Fruit fly (Drosophila melanogaster) whole organism, embryonic: ENCODE results near the gene CG14982.
A peak's percentile ranks its signal among the peaks of the same experiment; 100 is the strongest.

Source experiments
- Adf1 ChIP-seq: fragments of 200-800 bp; sonication (Bioruptor generic); IDR thresholded peaks from 2 replicates; pipeline ENCODE4 v1.3.6; 2022; ENCODE audit warnings: missing biosample characterization, missing genetic modification characterization
- BEAF-32 ChIP-seq: fragments of 200-800 bp; sonication (Bioruptor generic); optimal IDR thresholded peaks from 3 replicates; lab custom pipeline; 2017; ENCODE audit warnings: missing biosample characterization, missing genetic modification characterization, mild to moderate bottlenecking, moderate library complexity, missing genetic modification reagents
- Bteb2 ChIP-seq: fragments of 200-800 bp; sonication (Bioruptor generic); optimal IDR thresholded peaks from 2 replicates; lab custom pipeline; 2016; ENCODE audit warnings: missing biosample characterization, missing genetic modification characterization
- CG10274 ChIP-seq: fragments of 200-800 bp; sonication (Bioruptor generic); optimal IDR thresholded peaks from 3 replicates; lab custom pipeline; 2017; ENCODE audit warnings: missing biosample characterization, mild to moderate bottlenecking, missing genetic modification characterization
- CG10462 ChIP-seq: fragments of 200-800 bp; sonication (Bioruptor generic); optimal IDR thresholded peaks from 2 replicates; lab custom pipeline; 2016; ENCODE audit warnings: missing biosample characterization, missing genetic modification characterization
- CG11398 ChIP-seq: fragments of 200-800 bp; sonication (Bioruptor generic); optimal IDR thresholded peaks from 2 replicates; lab custom pipeline; 2016; ENCODE audit warnings: missing biosample characterization, missing genetic modification characterization
- CG12219 ChIP-seq: fragments of 200-800 bp; sonication (Bioruptor generic); optimal IDR thresholded peaks from 3 replicates; lab custom pipeline; 2018; ENCODE audit warnings: missing biosample characterization, mild to moderate bottlenecking, missing genetic modification characterization
- CG14667 ChIP-seq: fragments of 200-800 bp; sonication (Bioruptor generic); IDR thresholded peaks from 2 replicates; pipeline ENCODE4 v1.3.6; 2022; ENCODE audit warnings: missing biosample characterization, missing genetic modification characterization
- CG15479 ChIP-seq: fragments of 200-800 bp; sonication (Bioruptor generic); optimal IDR thresholded peaks from 3 replicates; lab custom pipeline; 2019; ENCODE audit warnings: missing biosample characterization, mild to moderate bottlenecking, missing genetic modification characterization, moderate library complexity
- CG17568 ChIP-seq: fragments of 200-800 bp; sonication (Bioruptor generic); optimal IDR thresholded peaks from 2 replicates; lab custom pipeline; 2018; ENCODE audit warnings: missing biosample characterization, mild to moderate bottlenecking, missing genetic modification characterization, moderate library complexity
- CG18476 ChIP-seq: fragments of 200-800 bp; sonication (Bioruptor generic); optimal IDR thresholded peaks from 2 replicates; lab custom pipeline; 2016; ENCODE audit warnings: missing biosample characterization, mild to moderate bottlenecking, missing genetic modification characterization
- CG18599 ChIP-seq: fragments of 200-800 bp; sonication (Bioruptor generic); optimal IDR thresholded peaks from 3 replicates; lab custom pipeline; 2017; ENCODE audit warnings: missing biosample characterization, missing genetic modification characterization, mild to moderate bottlenecking, moderate library complexity, missing genetic modification reagents
- CG18619 ChIP-seq: fragments of 200-800 bp; sonication (Bioruptor generic); optimal IDR thresholded peaks from 3 replicates; lab custom pipeline; 2017; ENCODE audit warnings: missing biosample characterization, mild to moderate bottlenecking, missing genetic modification characterization
- CG2678 ChIP-seq: fragments of 200-800 bp; sonication (Bioruptor generic); optimal IDR thresholded peaks from 3 replicates; lab custom pipeline; 2019; ENCODE audit warnings: missing biosample characterization, mild to moderate bottlenecking, missing genetic modification characterization, moderate library complexity
- CG2889 ChIP-seq: fragments of 200-800 bp; sonication (Bioruptor generic); IDR thresholded peaks from 3 replicates; pipeline ENCODE4 v1.3.6; 2022; ENCODE audit warnings: missing biosample characterization, missing genetic modification characterization
- CG32767 ChIP-seq: fragments of 200-800 bp; sonication (Bioruptor generic); IDR thresholded peaks from 2 replicates; pipeline ENCODE4 v1.3.6; 2022; ENCODE audit warnings: missing biosample characterization, missing genetic modification characterization
- CG4360 ChIP-seq: fragments of 200-800 bp; sonication (Bioruptor generic); IDR thresholded peaks from 2 replicates; pipeline ENCODE4 v1.3.6; 2022; ENCODE audit warnings: missing biosample characterization, missing genetic modification characterization
- CG7372 ChIP-seq: fragments of 200-800 bp; sonication (Bioruptor generic); IDR thresholded peaks from 2 replicates; pipeline ENCODE4 v1.3.6; 2022; ENCODE audit warnings: missing biosample characterization, missing genetic modification characterization
- CTCF ChIP-seq: fragments of 200-800 bp; sonication (Bioruptor generic); optimal IDR thresholded peaks from 2 replicates; lab custom pipeline; 2017; ENCODE audit warnings: missing biosample characterization, mild to moderate bottlenecking, missing genetic modification characterization, moderate library complexity
- D19A ChIP-seq: fragments of 200-800 bp; optimal IDR thresholded peaks from 3 replicates; lab custom pipeline; 2019; ENCODE audit warnings: missing biosample characterization, mild to moderate bottlenecking, missing genetic modification characterization, moderate library complexity
- Dip2 ChIP-seq: fragments of 200-800 bp; sonication (Bioruptor generic); IDR thresholded peaks from 2 replicates; pipeline ENCODE4 v1.3.6; 2022; ENCODE audit warnings: missing biosample characterization, missing genetic modification characterization
- Drgx ChIP-seq: fragments of 200-800 bp; sonication (Bioruptor generic); IDR thresholded peaks from 2 replicates; pipeline ENCODE4 v1.3.6; 2022; ENCODE audit warnings: missing biosample characterization, missing genetic modification characterization
- Ets97D ChIP-seq: fragments of 200-800 bp; sonication (Bioruptor generic); optimal IDR thresholded peaks from 3 replicates; lab custom pipeline; 2016; ENCODE audit warnings: missing biosample characterization, missing genetic modification characterization
- Gsc ChIP-seq: fragments of 200-800 bp; sonication (Bioruptor generic); IDR thresholded peaks from 2 replicates; pipeline ENCODE4 v1.3.6; 2022; ENCODE audit warnings: missing biosample characterization, missing genetic modification characterization
- HHEX ChIP-seq: fragments of 200-800 bp; sonication (Bioruptor generic); optimal IDR thresholded peaks from 3 replicates; lab custom pipeline; 2017; ENCODE audit warnings: missing biosample characterization, mild to moderate bottlenecking, missing genetic modification characterization, missing genetic modification reagents
- Hmx ChIP-seq: fragments of 200-800 bp; sonication (Bioruptor generic); optimal IDR thresholded peaks from 2 replicates; lab custom pipeline; 2016; ENCODE audit warnings: missing biosample characterization, missing genetic modification characterization
- Hr3 ChIP-seq: fragments of 200-800 bp; sonication (Bioruptor generic); optimal IDR thresholded peaks from 3 replicates; lab custom pipeline; 2016; ENCODE audit warnings: missing biosample characterization, missing genetic modification characterization
- Med ChIP-seq: fragments of 200-800 bp; sonication (Bioruptor generic); peaks from one replicate; lab custom pipeline; 2016; ENCODE audit warnings: missing biosample characterization, missing genetic modification characterization, mild to moderate bottlenecking, inconsistent platforms, moderate library complexity
- Nf-YA ChIP-seq: fragments of 200-800 bp; sonication (Bioruptor generic); IDR thresholded peaks from 2 replicates; pipeline ENCODE4 v1.3.6; 2022; ENCODE audit warnings: missing biosample characterization, missing genetic modification characterization
- Opbp ChIP-seq: fragments of 200-800 bp; sonication (Bioruptor generic); IDR thresholded peaks from 3 replicates; pipeline ENCODE4 v1.3.6; 2022; ENCODE audit warnings: missing biosample characterization, missing genetic modification characterization; ENCODE audit not compliant: partially characterized antibody
- PHDP ChIP-seq: fragments of 200-800 bp; sonication (Bioruptor generic); optimal IDR thresholded peaks from 3 replicates; lab custom pipeline; 2018; ENCODE audit warnings: missing biosample characterization, mild to moderate bottlenecking, missing genetic modification characterization, moderate library complexity
- Side ChIP-seq: fragments of 200-800 bp; sonication (Bioruptor generic); optimal IDR thresholded peaks from 2 replicates; lab custom pipeline; 2016; ENCODE audit warnings: missing biosample characterization, missing genetic modification characterization
- Spps ChIP-seq: fragments of 200-800 bp; sonication (Bioruptor generic); optimal IDR thresholded peaks from 2 replicates; lab custom pipeline; 2018; ENCODE audit warnings: missing biosample characterization, mild to moderate bottlenecking, missing genetic modification characterization
- Tbp ChIP-seq: fragments of >200 bp; optimal IDR thresholded peaks from 2 replicates; lab custom pipeline; 2018; ENCODE audit warnings: missing biosample characterization, missing genetic modification characterization
- aop ChIP-seq: fragments of 200-800 bp; sonication (Bioruptor generic); IDR thresholded peaks from 2 replicates; pipeline ENCODE4 v1.3.6; 2022; ENCODE audit warnings: missing biosample characterization, missing genetic modification characterization
- ash1 ChIP-seq: fragments of 200-800 bp; sonication (Bioruptor generic); optimal IDR thresholded peaks from 2 replicates; lab custom pipeline; 2018; ENCODE audit warnings: missing biosample characterization, mild to moderate bottlenecking, missing genetic modification characterization
- bowl ChIP-seq: fragments of 200-800 bp; sonication (Bioruptor generic); IDR thresholded peaks from 2 replicates; pipeline ENCODE4 v1.3.6; 2022; ENCODE audit warnings: missing biosample characterization, missing genetic modification characterization
- br ChIP-seq: fragments of >200 bp; optimal IDR thresholded peaks from 2 replicates; lab custom pipeline; 2017
- ems ChIP-seq: fragments of 200-800 bp; sonication (Bioruptor generic); optimal IDR thresholded peaks from 3 replicates; lab custom pipeline; 2016; ENCODE audit warnings: missing biosample characterization, missing genetic modification characterization
- ftz-f1 ChIP-seq: fragments of 200-800 bp; sonication (Bioruptor generic); optimal IDR thresholded peaks from 2 replicates; lab custom pipeline; 2016; ENCODE audit warnings: missing biosample characterization, missing genetic modification characterization
- ken ChIP-seq: fragments of 200-800 bp; sonication (Bioruptor generic); IDR thresholded peaks from 3 replicates; pipeline ENCODE4 v1.3.6; 2022; ENCODE audit warnings: missing biosample characterization, missing genetic modification characterization
- luna ChIP-seq: fragments of 200-800 bp; sonication (Bioruptor generic); optimal IDR thresholded peaks from 2 replicates; lab custom pipeline; 2016; ENCODE audit warnings: missing biosample characterization, missing genetic modification characterization
- psq ChIP-seq: fragments of 200-800 bp; sonication (Bioruptor generic); optimal IDR thresholded peaks from 2 replicates; lab custom pipeline; 2017; ENCODE audit warnings: missing biosample characterization, missing genetic modification characterization
- pum ChIP-seq: fragments of 200-800 bp; sonication (Bioruptor generic); optimal IDR thresholded peaks from 2 replicates; lab custom pipeline; 2016; ENCODE audit warnings: missing biosample characterization, missing genetic modification characterization
- salm ChIP-seq: fragments of 200-800 bp; sonication (Bioruptor generic); optimal IDR thresholded peaks from 2 replicates; lab custom pipeline; 2018; ENCODE audit warnings: missing biosample characterization, mild to moderate bottlenecking, missing genetic modification characterization
- sd ChIP-seq: fragments of 200-800 bp; sonication (Bioruptor generic); optimal IDR thresholded peaks from 3 replicates; lab custom pipeline; 2018; ENCODE audit warnings: missing biosample characterization, mild to moderate bottlenecking, missing genetic modification characterization, moderate library complexity
- shn ChIP-seq: fragments of 200-800 bp; sonication (Bioruptor generic); optimal IDR thresholded peaks from 3 replicates; lab custom pipeline; 2016; ENCODE audit warnings: missing biosample characterization, missing genetic modification characterization
- sna ChIP-seq: fragments of 200-800 bp; sonication (Bioruptor generic); IDR thresholded peaks from 2 replicates; pipeline ENCODE4 v1.3.6; 2022; ENCODE audit warnings: missing biosample characterization, missing genetic modification characterization; ENCODE audit not compliant: partially characterized antibody
- stwl ChIP-seq: fragments of 200-800 bp; sonication (Bioruptor generic); optimal IDR thresholded peaks from 3 replicates; lab custom pipeline; 2018; ENCODE audit warnings: missing biosample characterization, mild to moderate bottlenecking, missing genetic modification characterization, moderate library complexity
- tna ChIP-seq: fragments of 200-800 bp; sonication (Bioruptor generic); IDR thresholded peaks from 2 replicates; pipeline ENCODE4 v1.3.6; 2022; ENCODE audit warnings: missing biosample characterization, missing genetic modification characterization; ENCODE audit not compliant: partially characterized antibody
- ttk ChIP-seq: fragments of 200-800 bp; sonication (Bioruptor generic); IDR thresholded peaks from 2 replicates; pipeline ENCODE4 v2.1.2; 2022; ENCODE audit warnings: missing biosample characterization, missing genetic modification characterization
- usp ChIP-seq: fragments of >200 bp; optimal IDR thresholded peaks from 2 replicates; lab custom pipeline; 2017; ENCODE audit warnings: missing biosample characterization, missing genetic modification characterization
- wek ChIP-seq: fragments of 200-800 bp; sonication (Bioruptor generic); optimal IDR thresholded peaks from 3 replicates; lab custom pipeline; 2018; ENCODE audit warnings: missing biosample characterization, mild to moderate bottlenecking, missing genetic modification characterization, moderate library complexity
- yki ChIP-seq: fragments of >200 bp; optimal IDR thresholded peaks from 3 replicates; lab custom pipeline; 2018

The CG14982 gene

DNA sequence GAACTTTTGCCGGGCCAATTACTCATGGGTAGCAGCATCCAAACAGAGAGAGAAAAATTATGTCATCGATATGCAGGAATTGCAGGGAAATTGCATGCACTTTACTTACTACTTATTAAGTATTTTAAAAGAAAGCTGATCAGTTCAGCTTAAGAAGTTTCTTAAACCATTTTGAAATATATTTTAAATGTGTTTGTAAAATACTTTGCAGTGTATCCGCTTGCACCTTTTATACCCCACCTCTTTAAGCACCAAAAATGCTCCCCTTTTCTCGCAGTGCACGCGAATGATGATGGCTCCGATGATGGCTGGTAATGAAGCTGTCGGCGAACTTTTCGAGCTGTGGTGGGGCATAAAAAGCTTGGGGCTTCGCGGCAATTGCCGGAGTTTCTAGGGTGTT, 10.0 kb downstream of the CG14982 start, which contains the start of gene CG14984 (continued):
- no peak for TF ChIP-seq Spps (tag; lab: Kevin White, UChicago)
- no peak for TF ChIP-seq sd (tag; lab: Kevin White, UChicago)
- no peak for TF ChIP-seq CG11398
- TF ChIP-seq Side = peak; percentile 10
- no peak for TF ChIP-seq CG4360 (GFP tag; lab: Robert Waterston, UW)
- no peak for TF ChIP-seq salm
- TF ChIP-seq stwl (tag; lab: Kevin White, UChicago) = no peak
- TF ChIP-seq Dip2 (GFP tag; lab: Robert Waterston, UW) = no peak
- no peak for TF ChIP-seq Hmx (GFP tag; lab: Kevin White, UChicago)
- TF ChIP-seq usp (GFP tag; lab: Kevin White, UChicago) = no peak
- TF ChIP-seq PHDP (tag; lab: Kevin White, UChicago) = peak; percentile 31
- no peak for TF ChIP-seq Hr3 (GFP tag; lab: Kevin White, UChicago)
- peak; percentile 29 for TF ChIP-seq CG18476 (GFP tag; lab: Kevin White, UChicago)
- no peak for TF ChIP-seq luna (GFP tag; lab: Kevin White, UChicago)
- TF ChIP-seq CTCF (GFP tag; lab: Kevin White, UChicago) = no peak
- TF ChIP-seq Adf1 = no peak
- no peak for TF ChIP-seq Ets97D (GFP tag; lab: Kevin White, UChicago)
- no peak for TF ChIP-seq Nf-YA (GFP tag; lab: Robert Waterston, UW)
- no peak for TF ChIP-seq ash1 (GFP tag; lab: Kevin White, UChicago)
- no peak for TF ChIP-seq Opbp (GFP tag; lab: Robert Waterston, UW)
- no peak for TF ChIP-seq aop (GFP tag; lab: Robert Waterston, UW)
- TF ChIP-seq CG7372 = peak; percentile 51; the same call in 1 of the 2 replicates
- peak; percentile 28; the same call in 1 of the 3 replicates for TF ChIP-seq CG2889
- no peak for TF ChIP-seq CG15479 (GFP tag; lab: Kevin White, UChicago)
- TF ChIP-seq CG10274 (GFP tag; lab: Kevin White, UChicago) = peak; percentile 27
- no peak for TF ChIP-seq BEAF-32 (GFP tag; lab: Kevin White, UChicago)
- no peak for TF ChIP-seq br
- no peak for TF ChIP-seq Gsc (GFP tag; lab: Robert Waterston, UW)
- no peak for TF ChIP-seq tna (GFP tag; lab: Robert Waterston, UW)
- TF ChIP-seq CG18619 = no peak
- no peak for TF ChIP-seq Tbp (GFP tag; lab: Kevin White, UChicago)
- TF ChIP-seq psq = no peak
- no peak for TF ChIP-seq D19A (tag; lab: Kevin White, UChicago)
- peak; percentile 16 for TF ChIP-seq shn (GFP tag; lab: Kevin White, UChicago)
- peak; percentile 35; the same call in 1 of the 2 replicates for TF ChIP-seq CG14667 (GFP tag; lab: Robert Waterston, UW)
- no peak for TF ChIP-seq CG12219 (GFP tag; lab: Kevin White, UChicago)
- TF ChIP-seq CG17568 = no peak
- TF ChIP-seq CG2678 (tag; lab: Kevin White, UChicago) = peak; percentile 70
- no peak for TF ChIP-seq sna (GFP tag; lab: Robert Waterston, UW)
- TF ChIP-seq Med (GFP tag; lab: Kevin White, UChicago) = peak; percentile 86
- TF ChIP-seq CG32767 (GFP tag; lab: Robert Waterston, UW) = no peak
- no peak for TF ChIP-seq yki (lab: Kevin White, UChicago)
- peak; percentile 62 for TF ChIP-seq HHEX (GFP tag; lab: Kevin White, UChicago)
- TF ChIP-seq ftz-f1 (GFP tag; lab: Kevin White, UChicago) = no peak
- TF ChIP-seq ken (GFP tag; lab: Robert Waterston, UW) = no peak
- TF ChIP-seq ttk = no peak
- no peak for TF ChIP-seq bowl (GFP tag; lab: Robert Waterston, UW)
- TF ChIP-seq CG18599 (GFP tag; lab: Kevin White, UChicago) = peak; percentile 76
- peak; percentile 57 for TF ChIP-seq ems (GFP tag; lab: Kevin White, UChicago)
- peak; percentile 72 for TF ChIP-seq Drgx (GFP tag; lab: Robert Waterston, UW)
- no peak for TF ChIP-seq pum (GFP tag; lab: Kevin White, UChicago)
- TF ChIP-seq CG10462 = no peak
- peak; percentile 20 for TF ChIP-seq Bteb2 (GFP tag; lab: Kevin White, UChicago)
- TF ChIP-seq wek (GFP tag; lab: Kevin White, UChicago) = no peak
